Fruit fly (Drosophila melanogaster): Measurements from ENCODE around the gene Mitofilin.

Gene Mitofilin

dm6 chr3R:22018777-22019420 lies 4.2 kb downstream of the Mitofilin start, which contains the start of gene Idh3b (continued):
- TF ChIP-seq Bteb2 (GFP tag; optimal IDR thresholded peaks at IDR 0.05) (peak; percentile 44), NC2α (GFP tag; optimal IDR thresholded peaks at IDR 0.05) (peak; percentile 24), CG16779 (GFP tag; IDR thresholded peaks at IDR 0.05) (peak; percentile 62; the same call in 1 of the 2 replicates), Bdp1 (GFP tag; optimal IDR thresholded peaks at IDR 0.05) (peak; percentile 54), mirr (GFP tag; optimal IDR thresholded peaks at IDR 0.05) (no peak), CG9817 (tag; optimal IDR thresholded peaks at IDR 0.05) (peak; percentile 67), CG1024 (GFP tag; IDR thresholded peaks at IDR 0.05) (peak; percentile 15; the same call in 1 of the 2 replicates), h (optimal IDR thresholded peaks at IDR 0.05) (no peak), cad (GFP tag; optimal IDR thresholded peaks at IDR 0.05) (no peak), Poxn (GFP tag; IDR thresholded peaks at IDR 0.05) (no peak), CG13624 (GFP tag; optimal IDR thresholded peaks at IDR 0.05) (peak; percentile 84), Sox102F (GFP tag; optimal IDR thresholded peaks at IDR 0.05) (no peak), CG18599 (GFP tag; optimal IDR thresholded peaks at IDR 0.05) (no peak), bbx (GFP tag; IDR thresholded peaks at IDR 0.05; ENCODE audit: partially characterized antibody) (peak; percentile 98), zf30C (GFP tag; optimal IDR thresholded peaks at IDR 0.05) (no peak), tx (GFP tag; optimal IDR thresholded peaks at IDR 0.05) (peak; percentile 45), ken (GFP tag; IDR thresholded peaks at IDR 0.05) (peak; percentile 85), CG12942 (GFP tag; optimal IDR thresholded peaks at IDR 0.05) (peak; percentile 44), Nf-YA (GFP tag; IDR thresholded peaks at IDR 0.05) (0 out of 2 replicates have a peak, but pooled peaks have one; percentile 22), CG2116 (GFP tag; optimal IDR thresholded peaks at IDR 0.05) (peak; percentile 64), CG42726 (GFP tag; IDR thresholded peaks at IDR 0.05; ENCODE audit: partially characterized antibody) (no peak; the same call in 1 of the 2 replicates), Dbx (GFP tag; IDR thresholded peaks at IDR 0.05) (no peak), fd3F (GFP tag; optimal IDR thresholded peaks at IDR 0.05) (peak; percentile 26), crol (GFP tag; IDR thresholded peaks at IDR 0.05) (no peak), MESR4 (GFP tag; optimal IDR thresholded peaks at IDR 0.05) (peak; percentile 78), zen (tag; optimal IDR thresholded peaks at IDR 0.05) (peak; percentile 53), CG12659 (GFP tag; optimal IDR thresholded peaks at IDR 0.05) (peak; percentile 78), CG12391 (tag; optimal IDR thresholded peaks at IDR 0.05) (peak; percentile 64), HLH4C (GFP tag; IDR thresholded peaks at IDR 0.05; ENCODE audit: partially characterized antibody) (peak; percentile 84), sug (tag; optimal IDR thresholded peaks at IDR 0.05) (peak; percentile 65), CG7839 (tag; optimal IDR thresholded peaks at IDR 0.05) (no peak), p53 (GFP tag; optimal IDR thresholded peaks at IDR 0.05) (peak; percentile 28), B-H2 (GFP tag; optimal IDR thresholded peaks at IDR 0.05) (peak; percentile 87), CG9797 (GFP tag; optimal IDR thresholded peaks at IDR 0.05) (peak; percentile 70), CG16815 (GFP tag; optimal IDR thresholded peaks at IDR 0.05) (peak; percentile 12), Doc3 (GFP tag; IDR thresholded peaks at IDR 0.05; ENCODE audit: partially characterized antibody) (peak; percentile 94), CG6791 (GFP tag; IDR thresholded peaks at IDR 0.05; ENCODE audit: partially characterized antibody) (peak; percentile 97), chinmo (GFP tag; IDR thresholded peaks at IDR 0.05; ENCODE audit: partially characterized antibody) (peak; percentile 91; the same call in 3 of the 4 replicates), MBD-R2 (GFP tag; IDR thresholded peaks at IDR 0.05) (peak; percentile 97), Mes4 (GFP tag; optimal IDR thresholded peaks at IDR 0.05) (peak; percentile 15), dpn (GFP tag; optimal IDR thresholded peaks at IDR 0.05) (peak; percentile 60 to 70), CG34376 (GFP tag; optimal IDR thresholded peaks at IDR 0.05) (peak; percentile 47), eve (GFP tag; optimal IDR thresholded peaks at IDR 0.05) (no peak), Hmr (GFP tag; optimal IDR thresholded peaks at IDR 0.05) (no peak), CG12236 (GFP tag; optimal IDR thresholded peaks at IDR 0.05) (no peak), maf-S (GFP tag; optimal IDR thresholded peaks at IDR 0.05) (peak; percentile 28), CkIIα-i1 (GFP tag; IDR thresholded peaks at IDR 0.05) (no peak), nerfin-2 (GFP tag; IDR thresholded peaks at IDR 0.05; ENCODE audit: partially characterized antibody) (peak; percentile 72), CG2875 (GFP tag; optimal IDR thresholded peaks at IDR 0.05) (no peak)

All from whole organism, embryonic.